Fruit fly (Drosophila melanogaster): ENCODE data around the gene CG12104.
A peak's percentile ranks its signal among the peaks of the same experiment; 100 is the strongest.

CG12104 gene

DNA sequence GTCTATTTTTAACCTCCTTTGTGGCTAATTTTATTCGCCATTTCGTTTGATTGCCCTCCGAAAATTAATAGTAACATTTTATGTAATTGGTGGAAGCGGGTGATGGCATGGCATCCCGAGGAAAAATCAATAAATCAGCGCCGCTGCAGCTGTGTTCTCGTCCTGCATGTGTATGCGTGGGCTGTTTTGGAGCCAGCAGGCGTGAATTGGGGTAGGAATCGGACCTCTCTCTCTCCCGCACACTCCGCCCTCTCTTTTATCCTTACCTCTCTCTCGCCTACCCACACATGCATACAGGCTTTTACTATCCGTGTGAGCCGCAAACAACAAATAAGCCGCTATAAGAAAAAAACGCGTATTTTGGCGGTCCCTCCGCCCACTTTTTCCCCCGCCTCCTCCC lies 25.1 kb downstream of the CG12104 start (continued):
- TF ChIP-seq sqz (GFP tag; optimal IDR thresholded peaks at IDR 0.05), result peak; percentile 49
- TF ChIP-seq CG18764 (GFP tag; optimal IDR thresholded peaks at IDR 0.05), result no peak
- no peak for TF ChIP-seq dan (GFP tag; IDR thresholded peaks at IDR 0.05)
- peak; percentile 66 for TF ChIP-seq cg (GFP tag; optimal IDR thresholded peaks at IDR 0.05)
- no peak for TF ChIP-seq org-1 (GFP tag; optimal IDR thresholded peaks at IDR 0.05)
- TF ChIP-seq CG15514 (GFP tag; optimal IDR thresholded peaks at IDR 0.05), result peak; percentile 9
- no peak for TF ChIP-seq Oli (tag; optimal IDR thresholded peaks at IDR 0.05)
- no peak for TF ChIP-seq CG30431 (GFP tag; optimal IDR thresholded peaks at IDR 0.05)
- no peak for TF ChIP-seq mam (GFP tag; optimal IDR thresholded peaks at IDR 0.05)
- peak; percentile 14 for TF ChIP-seq nerfin-1 (tag; optimal IDR thresholded peaks at IDR 0.05)
- no peak for TF ChIP-seq CG3281 (GFP tag; optimal IDR thresholded peaks at IDR 0.05)
- TF ChIP-seq Hmx (GFP tag; optimal IDR thresholded peaks at IDR 0.05), result no peak
- no peak for TF ChIP-seq CG2129 (GFP tag; IDR thresholded peaks at IDR 0.05; ENCODE audit: partially characterized antibody)
- TF ChIP-seq slp2 (GFP tag; optimal IDR thresholded peaks at IDR 0.05), result no peak
- 0 out of 4 replicates have a peak, but pooled peaks have one; percentile 36 for TF ChIP-seq chinmo (GFP tag; IDR thresholded peaks at IDR 0.05; ENCODE audit: partially characterized antibody)
- TF ChIP-seq onecut (GFP tag; IDR thresholded peaks at IDR 0.05), result peak; percentile 98
- TF ChIP-seq ara (GFP tag; IDR thresholded peaks at IDR 0.05), result no peak
- TF ChIP-seq CG11093 (GFP tag; IDR thresholded peaks at IDR 0.05), result no peak
- TF ChIP-seq nerfin-2 (GFP tag; IDR thresholded peaks at IDR 0.05; ENCODE audit: partially characterized antibody), result 0 out of 2 replicates have a peak, but pooled peaks have one; percentile 24
- no peak for TF ChIP-seq Abd-B (GFP tag; optimal IDR thresholded peaks at IDR 0.05)
- TF ChIP-seq trh (GFP tag; optimal IDR thresholded peaks at IDR 0.05), result no peak
- no peak for TF ChIP-seq bowl (GFP tag; IDR thresholded peaks at IDR 0.05)
- TF ChIP-seq hbn (GFP tag; IDR thresholded peaks at IDR 0.05; ENCODE audit: partially characterized antibody), result no peak
- TF ChIP-seq hkb (optimal IDR thresholded peaks at IDR 0.05), result no peak
- TF ChIP-seq hkb (GFP tag; IDR thresholded peaks at IDR 0.05), result peak; percentile 15; the same call in 1 of the 2 replicates
- TF ChIP-seq CG6791 (GFP tag; IDR thresholded peaks at IDR 0.05; ENCODE audit: partially characterized antibody), result no peak
- no peak for TF ChIP-seq Opbp (GFP tag; IDR thresholded peaks at IDR 0.05; ENCODE audit: partially characterized antibody)
- no peak for TF ChIP-seq CG7372 (GFP tag; IDR thresholded peaks at IDR 0.05)
- peak; percentile 85 for TF ChIP-seq ewg (GFP tag; optimal IDR thresholded peaks at IDR 0.05)
- no peak for TF ChIP-seq sens (GFP tag)
- no peak for TF ChIP-seq CG6654 (GFP tag; optimal IDR thresholded peaks at IDR 0.05)
- TF ChIP-seq CG2120 (GFP tag; optimal IDR thresholded peaks at IDR 0.05), result no peak
- TF ChIP-seq CG11247 (GFP tag; IDR thresholded peaks at IDR 0.05), result 0 out of 2 replicates have a peak, but pooled peaks have one; percentile 27
- TF ChIP-seq CG3065 (GFP tag; optimal IDR thresholded peaks at IDR 0.05), result no peak
- TF ChIP-seq NC2β (GFP tag; optimal IDR thresholded peaks at IDR 0.05), result no peak
- peak; percentile 71 for TF ChIP-seq crol (GFP tag; IDR thresholded peaks at IDR 0.05)
- no peak for TF ChIP-seq CG32772 (GFP tag; IDR thresholded peaks at IDR 0.05)
- no peak for TF ChIP-seq H2.0 (GFP tag; IDR thresholded peaks at IDR 0.05)
- TF ChIP-seq CG12744 (GFP tag; optimal IDR thresholded peaks at IDR 0.05), result no peak
- TF ChIP-seq al (GFP tag; IDR thresholded peaks at IDR 0.05), result no peak
- TF ChIP-seq CG15011 (GFP tag; optimal IDR thresholded peaks at IDR 0.05), result no peak
- no peak for TF ChIP-seq Fer3 (tag; optimal IDR thresholded peaks at IDR 0.05)
- TF ChIP-seq CG7357 (GFP tag; IDR thresholded peaks at IDR 0.05), result no peak
- TF ChIP-seq Max (GFP tag; optimal IDR thresholded peaks at IDR 0.05), result no peak
- TF ChIP-seq Dek (tag; optimal IDR thresholded peaks at IDR 0.05), result no peak
- peak; percentile 10; the same call in 1 of the 2 replicates for TF ChIP-seq vvl (GFP tag; IDR thresholded peaks at IDR 0.05)
- TF ChIP-seq lilli (GFP tag; optimal IDR thresholded peaks at IDR 0.05), result no peak
- peak; percentile 9 for TF ChIP-seq Jarid2 (GFP tag; optimal IDR thresholded peaks at IDR 0.05)
- TF ChIP-seq Dbx (GFP tag; IDR thresholded peaks at IDR 0.05), result no peak
- no peak for TF ChIP-seq Oaz (GFP tag; IDR thresholded peaks at IDR 0.05)
- no peak for TF ChIP-seq CG16815 (GFP tag; optimal IDR thresholded peaks at IDR 0.05)
- TF ChIP-seq CG11723 (GFP tag; optimal IDR thresholded peaks at IDR 0.05), result no peak
